Worm (Caenorhabditis elegans) whole organism, L3 larva: ENCODE measurements around the gene gsnl-1.

Source experiments
- R02D3.7 ChIP-seq: fragments of 150-350 bp; optimal IDR thresholded peaks from 2 replicates; lab custom pipeline; 2014; ENCODE audit warnings: missing biosample characterization, missing genetic modification characterization
- ZK546.5 ChIP-seq: sonication (generic microtip); optimal IDR thresholded peaks from 2 replicates; lab custom pipeline; 2017; ENCODE audit warnings: missing biosample characterization, missing genetic modification characterization
- aly-2 ChIP-seq: fragments of 150-350 bp; optimal IDR thresholded peaks from 2 replicates; lab custom pipeline; 2014; ENCODE audit warnings: missing biosample characterization, missing genetic modification characterization
- ama-1 ChIP-seq: fragments of 150-350 bp; optimal IDR thresholded peaks from 2 replicates; lab custom pipeline; 2018
- ceh-16 ChIP-seq: sonication (generic microtip); optimal IDR thresholded peaks from 2 replicates; lab custom pipeline; 2017; ENCODE audit warnings: missing biosample characterization, missing genetic modification characterization
- ceh-28 ChIP-seq: fragments of 150-350 bp; optimal IDR thresholded peaks from 2 replicates; lab custom pipeline; 2014; ENCODE audit warnings: missing biosample characterization, missing genetic modification reagents, missing genetic modification characterization
- ceh-82 ChIP-seq: fragments of 150-350 bp; optimal IDR thresholded peaks from 2 replicates; lab custom pipeline; 2014; ENCODE audit warnings: missing biosample characterization, missing genetic modification characterization
- ceh-9 ChIP-seq: sonication (generic microtip); optimal IDR thresholded peaks from 2 replicates; lab custom pipeline; 2018; ENCODE audit warnings: missing biosample characterization, missing genetic modification characterization
- daf-12 ChIP-seq: fragments of 150-350 bp; optimal IDR thresholded peaks from 2 replicates; lab custom pipeline; 2014; ENCODE audit warnings: missing biosample characterization, missing genetic modification reagents, missing genetic modification characterization
- egl-27 ChIP-seq: sonication (generic microtip); optimal IDR thresholded peaks from 4 replicates; lab custom pipeline; 2017; ENCODE audit warnings: missing biosample characterization, missing genetic modification reagents, missing genetic modification characterization
- egl-5 ChIP-seq: fragments of 150-350 bp; optimal IDR thresholded peaks from 2 replicates; lab custom pipeline; 2017; ENCODE audit warnings: missing biosample characterization, missing genetic modification reagents, missing genetic modification characterization, inconsistent platforms
- elt-1 ChIP-seq: fragments of 150-350 bp; optimal IDR thresholded peaks from 2 replicates; lab custom pipeline; 2014; ENCODE audit warnings: missing biosample characterization, missing genetic modification characterization
- elt-2 ChIP-seq: sonication (generic microtip); optimal IDR thresholded peaks from 2 replicates; lab custom pipeline; 2016; ENCODE audit warnings: missing genetic modification reagents, mild to moderate bottlenecking, missing genetic modification characterization, missing compliant biosample characterization
- elt-3 ChIP-seq, 3 experiments: fragments of 150-350 bp in 1 of 3; sonication (generic microtip) in 2 of 3; optimal IDR thresholded peaks; 2 replicates in 2 of 3; 4 replicates in 1 of 3; lab custom pipeline; 2014 to 2017; ENCODE audit warnings: missing biosample characterization in 3 of 3, missing genetic modification characterization in 3 of 3
- eor-1 ChIP-seq, 2 experiments: fragments of 150-350 bp; optimal IDR thresholded peaks; 2 replicates each; lab custom pipeline; 2014 to 2018; ENCODE audit warnings: missing biosample characterization in 2 of 2, missing genetic modification characterization in 2 of 2
- fkh-10 ChIP-seq: sonication (generic microtip); optimal IDR thresholded peaks from 2 replicates; lab custom pipeline; 2017; ENCODE audit warnings: missing biosample characterization, missing genetic modification reagents, missing genetic modification characterization
- fkh-2 ChIP-seq: fragments of 150-350 bp; optimal IDR thresholded peaks from 2 replicates; lab custom pipeline; 2014; ENCODE audit warnings: missing biosample characterization, missing genetic modification reagents, missing genetic modification characterization
- fos-1 ChIP-seq: fragments of 150-350 bp; optimal IDR thresholded peaks from 2 replicates; lab custom pipeline; 2014; ENCODE audit warnings: missing biosample characterization, missing genetic modification characterization
- hmg-11 ChIP-seq: sonication (generic microtip); optimal IDR thresholded peaks from 2 replicates; lab custom pipeline; 2016; ENCODE audit warnings: missing genetic modification characterization, missing compliant biosample characterization
- jun-1 ChIP-seq: fragments of 150-350 bp; optimal IDR thresholded peaks from 2 replicates; lab custom pipeline; 2014; ENCODE audit warnings: missing biosample characterization, missing genetic modification reagents, missing genetic modification characterization
- lin-15B ChIP-seq: fragments of 150-350 bp; optimal IDR thresholded peaks from 2 replicates; lab custom pipeline; 2014; ENCODE audit warnings: missing biosample characterization, missing genetic modification characterization
- lin-39 ChIP-seq: fragments of 150-350 bp; optimal IDR thresholded peaks from 2 replicates; lab custom pipeline; 2018; ENCODE audit warnings: missing biosample characterization, missing genetic modification reagents, missing genetic modification characterization
- lsy-12 ChIP-seq: sonication (generic microtip); optimal IDR thresholded peaks from 2 replicates; lab custom pipeline; 2016; ENCODE audit warnings: mild to moderate bottlenecking, missing genetic modification characterization, missing compliant biosample characterization
- mdl-1 ChIP-seq: fragments of 150-350 bp; optimal IDR thresholded peaks from 2 replicates; lab custom pipeline; 2014; ENCODE audit warnings: missing biosample characterization, missing genetic modification characterization
- mml-1 ChIP-seq: fragments of 150-350 bp; sonication (generic microtip); optimal IDR thresholded peaks from 3 replicates; lab custom pipeline; 2014; ENCODE audit warnings: missing biosample characterization, missing genetic modification characterization
- nfya-1 ChIP-seq: sonication (generic microtip); optimal IDR thresholded peaks from 2 replicates; lab custom pipeline; 2017; ENCODE audit warnings: missing genetic modification characterization, mild to moderate bottlenecking, missing compliant biosample characterization, antibody characterized with exemption, moderate library complexity; ENCODE audit not compliant: insufficient read depth
- nhr-11 ChIP-seq: fragments of 150-350 bp; optimal IDR thresholded peaks from 2 replicates; lab custom pipeline; 2014; ENCODE audit warnings: missing biosample characterization, missing genetic modification characterization
- nhr-12 ChIP-seq: fragments of 150-350 bp; optimal IDR thresholded peaks from 2 replicates; lab custom pipeline; 2014; ENCODE audit warnings: missing biosample characterization, missing genetic modification characterization
- nhr-23 ChIP-seq: fragments of 150-350 bp; optimal IDR thresholded peaks from 2 replicates; lab custom pipeline; 2014; ENCODE audit warnings: missing biosample characterization, missing genetic modification reagents, missing genetic modification characterization
- nhr-237 ChIP-seq: fragments of 150-350 bp; optimal IDR thresholded peaks from 2 replicates; lab custom pipeline; 2014; ENCODE audit warnings: missing biosample characterization, missing genetic modification characterization
- nhr-25 ChIP-seq: sonication (generic microtip); optimal IDR thresholded peaks from 2 replicates; lab custom pipeline; 2017; ENCODE audit warnings: missing biosample characterization, missing genetic modification characterization
- nhr-28 ChIP-seq: fragments of 150-350 bp; optimal IDR thresholded peaks from 2 replicates; lab custom pipeline; 2014; ENCODE audit warnings: missing biosample characterization, missing genetic modification characterization
- nhr-43 ChIP-seq: sonication (generic microtip); optimal IDR thresholded peaks from 2 replicates; lab custom pipeline; 2016; ENCODE audit warnings: mild to moderate bottlenecking, missing genetic modification characterization, missing compliant biosample characterization; ENCODE audit not compliant: poor library complexity, severe bottlenecking
- nhr-67 ChIP-seq: fragments of 150-350 bp; optimal IDR thresholded peaks from 2 replicates; lab custom pipeline; 2014; ENCODE audit warnings: missing biosample characterization, missing genetic modification characterization
- nhr-76 ChIP-seq: fragments of 150-350 bp; sonication (generic microtip); optimal IDR thresholded peaks from 5 replicates; lab custom pipeline; 2014; ENCODE audit warnings: missing biosample characterization, missing genetic modification characterization
- nhr-77 ChIP-seq: fragments of 150-350 bp; optimal IDR thresholded peaks from 2 replicates; lab custom pipeline; 2014; ENCODE audit warnings: missing biosample characterization, missing genetic modification characterization
- pha-4 ChIP-seq: fragments of 150-350 bp; optimal IDR thresholded peaks from 2 replicates; lab custom pipeline; 2014; ENCODE audit warnings: missing biosample characterization, missing genetic modification reagents, missing genetic modification characterization
- pqm-1 ChIP-seq: fragments of 150-350 bp; optimal IDR thresholded peaks from 2 replicates; lab custom pipeline; 2017; ENCODE audit warnings: missing biosample characterization, missing genetic modification characterization, inconsistent platforms
- sea-2 ChIP-seq: fragments of 150-350 bp; sonication (generic microtip); optimal IDR thresholded peaks from 4 replicates; lab custom pipeline; 2014; ENCODE audit warnings: missing biosample characterization, missing genetic modification reagents, missing genetic modification characterization
- skn-1 ChIP-seq: fragments of 150-350 bp; optimal IDR thresholded peaks from 2 replicates; lab custom pipeline; 2014; ENCODE audit warnings: missing biosample characterization, missing genetic modification characterization
- snpc-4 ChIP-seq: fragments of 150-350 bp; optimal IDR thresholded peaks from 2 replicates; lab custom pipeline; 2014; ENCODE audit warnings: missing biosample characterization, missing genetic modification characterization
- tbx-2 ChIP-seq: sonication (generic microtip); optimal IDR thresholded peaks from 2 replicates; lab custom pipeline; 2016; ENCODE audit warnings: mild to moderate bottlenecking, missing genetic modification characterization, missing compliant biosample characterization
- unc-39 ChIP-seq: sonication (generic microtip); optimal IDR thresholded peaks from 4 replicates; lab custom pipeline; 2017; ENCODE audit warnings: missing biosample characterization, missing genetic modification characterization
- unc-62 ChIP-seq: fragments of 150-350 bp; sonication (generic microtip); optimal IDR thresholded peaks from 4 replicates; lab custom pipeline; 2014; ENCODE audit warnings: missing biosample characterization, missing genetic modification reagents, missing genetic modification characterization
- zag-1 ChIP-seq: fragments of 150-350 bp; optimal IDR thresholded peaks from 2 replicates; lab custom pipeline; 2014; ENCODE audit warnings: missing biosample characterization, missing genetic modification characterization
- ztf-11 ChIP-seq: fragments of 150-350 bp; optimal IDR thresholded peaks from 2 replicates; lab custom pipeline; 2014; ENCODE audit warnings: missing biosample characterization, missing genetic modification characterization
- ztf-4 ChIP-seq: fragments of 150-350 bp; optimal IDR thresholded peaks from 2 replicates; lab custom pipeline; 2014; ENCODE audit warnings: missing biosample characterization, missing genetic modification characterization

Gene gsnl-1

ce11 chrV:9545238-9545709 is 48.4 kb downstream of the gsnl-1 start, which contains the start of the genes his-35 and his-41 (continued):
- TF ChIP-seq nhr-76 (tag; lab: Kevin White, UChicago) = no peak
- no peak for TF ChIP-seq ceh-16
- TF ChIP-seq nhr-237 = no peak
- TF ChIP-seq ama-1 = peak; percentile 85
- TF ChIP-seq nhr-67 (tag; lab: Kevin White, UChicago) = no peak
- peak; percentile 7 for TF ChIP-seq ceh-28 (tag; lab: Kevin White, UChicago)
- no peak for TF ChIP-seq unc-62 (GFP tag; lab: Kevin White, UChicago)
- TF ChIP-seq R02D3.7 = no peak

- peak; percentile 48 for TF ChIP-seq ama-1
- no peak for TF ChIP-seq mml-1 (tag; lab: Kevin White, UChicago)
Measured at ce11 chrV:9546042-9546581, 49.3 kb downstream of the gsnl-1 start, which contains the start of gene C50F4.6. TSS of gene C50F4.6 (plus strand) at chrV:9546092.

- peak; percentile 92 for TF ChIP-seq ceh-82 (tag; lab: Kevin White, UChicago)
- peak; percentile 95 for TF ChIP-seq fos-1 (tag; lab: Kevin White, UChicago)
- TF ChIP-seq pqm-1 (tag; lab: Kevin White, UChicago) = peak; percentile 90
- TF ChIP-seq fkh-2 = peak; percentile 73
- peak; percentile 86 for TF ChIP-seq zag-1 (tag; lab: Kevin White, UChicago)
- no peak for TF ChIP-seq unc-39 (tag; lab: Kevin White, UChicago)
- TF ChIP-seq snpc-4 (tag; lab: Kevin White, UChicago) = peak; percentile 96
- TF ChIP-seq mml-1 (tag; lab: Kevin White, UChicago) = no peak
- TF ChIP-seq elt-2 (tag; lab: Kevin White, UChicago) = peak; percentile 94
- TF ChIP-seq nfya-1 = peak; percentile 98
- no peak for TF ChIP-seq ceh-9 (tag; lab: Kevin White, UChicago)
- TF ChIP-seq nhr-11 = peak; percentile 99
- TF ChIP-seq elt-3 (tag; optimal IDR thresholded peaks at IDR 0.05; lab: Kevin White, UChicago) = peak; percentile 76 to 98 (median 96)
- peak; percentile 99 for TF ChIP-seq lsy-12 (tag; lab: Kevin White, UChicago)
- peak; percentile 84 to 86 for TF ChIP-seq eor-1 (tag; optimal IDR thresholded peaks at IDR 0.05; lab: Kevin White, UChicago)
- TF ChIP-seq pha-4 = peak; percentile 98
- peak; percentile 92 for TF ChIP-seq nhr-76 (tag; lab: Kevin White, UChicago)
- peak; percentile 95 for TF ChIP-seq lin-15B (tag; lab: Kevin White, UChicago)
- peak; percentile 89 for TF ChIP-seq skn-1 (tag; lab: Kevin White, UChicago)
- peak; percentile 97 for TF ChIP-seq unc-62 (GFP tag; lab: Kevin White, UChicago)
- TF ChIP-seq hmg-11 (tag; lab: Kevin White, UChicago) = peak; percentile 91
- TF ChIP-seq nhr-237 = no peak
- peak; percentile 71 for TF ChIP-seq nhr-28 (tag; lab: Kevin White, UChicago)
- peak; percentile 98 for TF ChIP-seq jun-1 (tag; lab: Kevin White, UChicago)
- TF ChIP-seq nhr-67 (tag; lab: Kevin White, UChicago) = no peak
- peak; percentile 92 for TF ChIP-seq ceh-28 (tag; lab: Kevin White, UChicago)
- peak; percentile 87 for TF ChIP-seq egl-5
- TF ChIP-seq ceh-16 = peak; percentile 72
- TF ChIP-seq lin-39 (tag; lab: Kevin White, UChicago) = peak; percentile 97
- peak; percentile 64 for TF ChIP-seq aly-2 (tag; lab: Kevin White, UChicago)
- peak; percentile 97 for TF ChIP-seq tbx-2 (tag; lab: Kevin White, UChicago)
- TF ChIP-seq fkh-10 (GFP tag; lab: Kevin White, UChicago) = peak; percentile 99
- TF ChIP-seq mdl-1 (tag; lab: Kevin White, UChicago) = peak; percentile 52
- peak; percentile 44 for TF ChIP-seq ZK546.5 (tag; lab: Kevin White, UChicago)
- peak; percentile 94 for TF ChIP-seq sea-2
- peak; percentile 100 for TF ChIP-seq nhr-23
- TF ChIP-seq nhr-43 (tag; lab: Kevin White, UChicago) = peak; percentile 98
- peak; percentile 89 for TF ChIP-seq R02D3.7
- no peak for TF ChIP-seq daf-12
- no peak for TF ChIP-seq nhr-12
- TF ChIP-seq nhr-25 (tag; lab: Kevin White, UChicago) = peak; percentile 100
- peak; percentile 90 for TF ChIP-seq egl-27
- peak; percentile 88 for TF ChIP-seq elt-1 (tag; lab: Kevin White, UChicago)
- TF ChIP-seq nhr-77 = peak; percentile 92
- TF ChIP-seq ztf-11 = peak; percentile 40
- TF ChIP-seq ama-1 = peak; percentile 88
- peak; percentile 91 for TF ChIP-seq ztf-4
- TF ChIP-seq, all 47 proteins: peak for 40
Measured at ce11 chrV:9546860-9547269, 50.0 kb downstream of the gsnl-1 start, which contains the start of gene his-37. TSS of gene his-37 (plus strand) at chrV:9547105.
